Fruit fly (Drosophila melanogaster) whole organism, pupa: ENCODE results near the gene NK7.1.

ENCODE experiments used
- CG10348 ChIP-seq: fragments of 200-800 bp; sonication (Bioruptor generic); IDR thresholded peaks from 2 replicates; pipeline ENCODE4 v1.3.6; 2022; ENCODE audit warnings: missing biosample characterization, missing genetic modification characterization
- CG12605 ChIP-seq: fragments of 200-800 bp; sonication (Bioruptor generic); IDR thresholded peaks from 2 replicates; pipeline ENCODE4 v1.3.6; 2022; ENCODE audit warnings: missing biosample characterization, missing genetic modification characterization
- CG13204 ChIP-seq: fragments of 200-800 bp; sonication (Bioruptor generic); optimal IDR thresholded peaks from 2 replicates; lab custom pipeline; 2018; ENCODE audit warnings: missing biosample characterization, mild to moderate bottlenecking, missing genetic modification characterization, moderate library complexity
- CG14655 ChIP-seq: fragments of 200-800 bp; sonication (Bioruptor generic); optimal IDR thresholded peaks from 3 replicates; lab custom pipeline; 2017; ENCODE audit warnings: mild to moderate bottlenecking, missing biosample characterization, missing genetic modification reagents, missing genetic modification characterization
- CG15710 ChIP-seq: fragments of 200-800 bp; sonication (Bioruptor generic); optimal IDR thresholded peaks from 2 replicates; lab custom pipeline; 2018; ENCODE audit warnings: missing biosample characterization, mild to moderate bottlenecking, missing genetic modification characterization, moderate library complexity
- CG17806 ChIP-seq: fragments of 200-800 bp; sonication (Bioruptor generic); optimal IDR thresholded peaks from 2 replicates; lab custom pipeline; 2018; ENCODE audit warnings: missing biosample characterization, mild to moderate bottlenecking, missing genetic modification characterization, moderate library complexity
- CG32121 ChIP-seq: fragments of 200-800 bp; sonication (Bioruptor generic); IDR thresholded peaks from 2 replicates; pipeline ENCODE4 v1.3.6; 2022; ENCODE audit warnings: missing biosample characterization, missing genetic modification characterization
- CG34367 ChIP-seq: fragments of 200-800 bp; sonication (Bioruptor generic); optimal IDR thresholded peaks from 2 replicates; lab custom pipeline; 2018; ENCODE audit warnings: missing biosample characterization, mild to moderate bottlenecking, missing genetic modification characterization
- CG4496 ChIP-seq: fragments of 200-800 bp; sonication (Bioruptor generic); IDR thresholded peaks from 3 replicates; pipeline ENCODE4 v1.3.6; 2022; ENCODE audit warnings: missing biosample characterization, missing genetic modification characterization
- CG8159 ChIP-seq: fragments of 200-800 bp; sonication (Bioruptor generic); optimal IDR thresholded peaks from 3 replicates; lab custom pipeline; 2018; ENCODE audit warnings: missing biosample characterization, mild to moderate bottlenecking, missing genetic modification characterization, moderate library complexity
- CG8301 ChIP-seq: fragments of 200-800 bp; sonication (Bioruptor generic); optimal IDR thresholded peaks from 2 replicates; lab custom pipeline; 2018; ENCODE audit warnings: missing biosample characterization, mild to moderate bottlenecking, missing genetic modification characterization
- CG9948 ChIP-seq: fragments of 200-800 bp; sonication (Bioruptor generic); optimal IDR thresholded peaks from 2 replicates; lab custom pipeline; 2018; ENCODE audit warnings: missing biosample characterization, mild to moderate bottlenecking, missing genetic modification characterization, moderate library complexity
- D1 ChIP-seq: fragments of 200-800 bp; sonication (Bioruptor generic); optimal IDR thresholded peaks from 2 replicates; lab custom pipeline; 2018; ENCODE audit warnings: missing biosample characterization, mild to moderate bottlenecking, missing genetic modification characterization, moderate library complexity
- EcR ChIP-seq: fragments of 200-800 bp; sonication (Bioruptor generic); optimal IDR thresholded peaks from 3 replicates; lab custom pipeline; 2019; ENCODE audit warnings: missing biosample characterization, missing genetic modification characterization, mild to moderate bottlenecking, moderate library complexity, missing genetic modification reagents
- Ets98B ChIP-seq: fragments of 200-800 bp; sonication (Bioruptor generic); IDR thresholded peaks from 2 replicates; pipeline ENCODE4 v1.3.6; 2022; ENCODE audit warnings: missing biosample characterization, missing genetic modification characterization
- Pif1A ChIP-seq: fragments of 200-800 bp; sonication (Bioruptor generic); optimal IDR thresholded peaks from 3 replicates; lab custom pipeline; 2016; ENCODE audit warnings: missing biosample characterization, missing genetic modification characterization
- Pif1B ChIP-seq: fragments of 200-800 bp; sonication (Bioruptor generic); optimal IDR thresholded peaks from 3 replicates; lab custom pipeline; 2016; ENCODE audit warnings: missing biosample characterization, missing genetic modification characterization
- Snoo ChIP-seq: fragments of 200-800 bp; sonication (Bioruptor generic); optimal IDR thresholded peaks from 3 replicates; lab custom pipeline; 2017; ENCODE audit warnings: missing biosample characterization, mild to moderate bottlenecking, missing genetic modification characterization, inconsistent platforms
- fd96Ca ChIP-seq: fragments of 200-800 bp; sonication (Bioruptor generic); IDR thresholded peaks from 3 replicates; pipeline ENCODE4 v1.3.6; 2022; ENCODE audit warnings: missing biosample characterization, missing genetic modification characterization
- gl ChIP-seq: fragments of 200-800 bp; sonication (Bioruptor generic); optimal IDR thresholded peaks from 2 replicates; lab custom pipeline; 2018; ENCODE audit warnings: missing biosample characterization, mild to moderate bottlenecking, missing genetic modification characterization
- rn ChIP-seq: fragments of 200-800 bp; sonication (Bioruptor generic); IDR thresholded peaks from 2 replicates; pipeline ENCODE4 v1.3.6; 2022; ENCODE audit warnings: missing biosample characterization, missing genetic modification characterization

The NK7.1 gene

dm6 chr3R:14413406-14414043, 40.8 kb upstream of the NK7.1 start:
- peak; percentile 93 for TF ChIP-seq CG15710 (tag; lab: Kevin White, UChicago)
- TF ChIP-seq CG8159 = peak; percentile 93
- peak; percentile 73 for TF ChIP-seq D1
- peak; percentile 85 for TF ChIP-seq Pif1B (GFP tag; lab: Kevin White, UChicago)
- peak; percentile 94 for TF ChIP-seq CG17806 (tag; lab: Kevin White, UChicago)
- peak; percentile 76 for TF ChIP-seq CG8301
- peak; percentile 84 for TF ChIP-seq CG14655 (GFP tag; lab: Kevin White, UChicago)
- peak; percentile 66 for TF ChIP-seq CG12605
- peak; percentile 91 for TF ChIP-seq CG4496 (GFP tag; lab: Robert Waterston, UW)
- peak; percentile 89 for TF ChIP-seq CG13204 (GFP tag; lab: Kevin White, UChicago)
- TF ChIP-seq CG9948 (tag; lab: Kevin White, UChicago) = peak; percentile 93
- peak; percentile 83 for TF ChIP-seq rn
- peak; percentile 52; the same call in 1 of the 2 replicates for TF ChIP-seq CG32121 (GFP tag; lab: Robert Waterston, UW)
- TF ChIP-seq Snoo (tag; lab: Kevin White, UChicago) = peak; percentile 92
- TF ChIP-seq Ets98B = peak; percentile 75
- TF ChIP-seq CG10348 = no peak
- peak; percentile 83 for TF ChIP-seq fd96Ca (GFP tag; lab: Robert Waterston, UW)
- TF ChIP-seq CG34367 = peak; percentile 94
- peak; percentile 89 for TF ChIP-seq gl (tag; lab: Kevin White, UChicago)
- TF ChIP-seq Pif1A (GFP tag; lab: Kevin White, UChicago) = peak; percentile 88
- peak; percentile 40 for TF ChIP-seq EcR (GFP tag; lab: Kevin White, UChicago)

- TF ChIP-seq CG14655 (GFP tag; lab: Kevin White, UChicago) = no peak
- TF ChIP-seq Pif1B (GFP tag; lab: Kevin White, UChicago) = peak; percentile 11
- peak; percentile 52 for TF ChIP-seq CG17806 (tag; lab: Kevin White, UChicago)
- TF ChIP-seq gl (tag; lab: Kevin White, UChicago) = no peak
- TF ChIP-seq rn = no peak
- peak; percentile 36 for TF ChIP-seq EcR (GFP tag; lab: Kevin White, UChicago)
- TF ChIP-seq CG34367 = peak; percentile 39
- TF ChIP-seq CG8159 = peak; percentile 59
- peak; percentile 51 for TF ChIP-seq CG9948 (tag; lab: Kevin White, UChicago)
- TF ChIP-seq CG15710 (tag; lab: Kevin White, UChicago) = peak; percentile 62
- TF ChIP-seq CG32121 (GFP tag; lab: Robert Waterston, UW) = no peak
- TF ChIP-seq CG13204 (GFP tag; lab: Kevin White, UChicago) = no peak
- TF ChIP-seq D1 = no peak
- TF ChIP-seq Pif1A (GFP tag; lab: Kevin White, UChicago) = no peak
- no peak for TF ChIP-seq Snoo (tag; lab: Kevin White, UChicago)
Measured at dm6 chr3R:14410396-14410795, 37.6 kb upstream of the NK7.1 start.

- TF ChIP-seq CG4496 (GFP tag; lab: Robert Waterston, UW) (no peak), Pif1B (GFP tag; lab: Kevin White, UChicago) (no peak), CG32121 (GFP tag; lab: Robert Waterston, UW) (no peak), CG12605 (no peak), CG8159 (no peak), CG13204 (GFP tag; lab: Kevin White, UChicago) (no peak), CG17806 (tag; lab: Kevin White, UChicago) (no peak)
Measured at dm6 chr3R:14406648-14407047, 33.9 kb upstream of the NK7.1 start.

- TF ChIP-seq Ets98B = peak; percentile 31; the same call in 1 of the 2 replicates
- peak; percentile 85 for TF ChIP-seq CG4496 (GFP tag; lab: Robert Waterston, UW)
- TF ChIP-seq EcR (GFP tag; lab: Kevin White, UChicago) = no peak
- 0 out of 2 replicates have a peak, but pooled peaks have one; percentile 23 for TF ChIP-seq CG12605
- TF ChIP-seq rn = 0 out of 2 replicates have a peak, but pooled peaks have one; percentile 10
- no peak for TF ChIP-seq CG10348
Measured at dm6 chr3R:14405312-14405711, 32.6 kb upstream of the NK7.1 start.

- TF ChIP-seq Snoo (tag; lab: Kevin White, UChicago) (no peak), CG9948 (tag; lab: Kevin White, UChicago) (no peak), CG12605 (no peak), CG32121 (GFP tag; lab: Robert Waterston, UW) (no peak), Ets98B (peak; percentile 22; the same call in 1 of the 2 replicates), CG8301 (no peak), gl (tag; lab: Kevin White, UChicago) (no peak), CG34367 (no peak), CG17806 (tag; lab: Kevin White, UChicago) (peak; percentile 57), CG4496 (GFP tag; lab: Robert Waterston, UW) (0 out of 3 replicates have a peak, but pooled peaks have one; percentile 11), CG15710 (tag; lab: Kevin White, UChicago) (no peak), Pif1B (GFP tag; lab: Kevin White, UChicago) (peak; percentile 3), CG8159 (peak; percentile 49), Pif1A (GFP tag; lab: Kevin White, UChicago) (peak; percentile 39), D1 (no peak), fd96Ca (GFP tag; lab: Robert Waterston, UW) (peak; percentile 32; the same call in 2 of the 3 replicates), rn (no peak), EcR (GFP tag; lab: Kevin White, UChicago) (no peak), CG13204 (GFP tag; lab: Kevin White, UChicago) (no peak), CG10348 (no peak), CG14655 (GFP tag; lab: Kevin White, UChicago) (peak; percentile 23)
- TF ChIP-seq, all 21 proteins: peak for 8
Measured at dm6 chr3R:14399375-14399774, 26.6 kb upstream of the NK7.1 start.
